Fruit fly (Drosophila melanogaster) whole organism, embryonic: ENCODE results near the gene LIMK1.

Experiments
- Antp ChIP-seq: fragments of 200-800 bp; sonication (Bioruptor generic); optimal IDR thresholded peaks from 3 replicates; lab custom pipeline; 2016; ENCODE audit warnings: missing biosample characterization, missing genetic modification characterization
- B-H1 ChIP-seq: fragments of 200-800 bp; sonication (Bioruptor generic); IDR thresholded peaks from 3 replicates; pipeline ENCODE4 v1.3.6; 2022; ENCODE audit warnings: missing biosample characterization, missing genetic modification characterization
- BEAF-32 ChIP-seq: fragments of 200-800 bp; sonication (Bioruptor generic); optimal IDR thresholded peaks from 3 replicates; lab custom pipeline; 2017; ENCODE audit warnings: missing biosample characterization, missing genetic modification characterization, mild to moderate bottlenecking, moderate library complexity, missing genetic modification reagents
- CG10366 ChIP-seq: fragments of 200-800 bp; sonication (Bioruptor generic); IDR thresholded peaks from 2 replicates; pipeline ENCODE4 v1.3.6; 2022; ENCODE audit warnings: missing biosample characterization, missing genetic modification characterization
- CG11093 ChIP-seq: fragments of 200-800 bp; sonication (Bioruptor generic); IDR thresholded peaks from 3 replicates; pipeline ENCODE4 v1.3.6; 2022; ENCODE audit warnings: missing biosample characterization, missing genetic modification characterization
- CG12071 ChIP-seq: fragments of 200-800 bp; sonication (Bioruptor generic); optimal IDR thresholded peaks from 3 replicates; lab custom pipeline; 2018; ENCODE audit warnings: missing biosample characterization, mild to moderate bottlenecking, missing genetic modification characterization
- CG12236 ChIP-seq: fragments of 200-800 bp; sonication (Bioruptor generic); optimal IDR thresholded peaks from 2 replicates; lab custom pipeline; 2016; ENCODE audit warnings: missing biosample characterization, missing genetic modification characterization
- CG12299 ChIP-seq: fragments of 200-800 bp; sonication (Bioruptor generic); optimal IDR thresholded peaks from 2 replicates; lab custom pipeline; 2018; ENCODE audit warnings: missing biosample characterization, mild to moderate bottlenecking, missing genetic modification characterization
- CG12659 ChIP-seq: fragments of 200-800 bp; sonication (Bioruptor generic); optimal IDR thresholded peaks from 3 replicates; lab custom pipeline; 2017; ENCODE audit warnings: mild to moderate bottlenecking, missing biosample characterization, missing genetic modification reagents, missing genetic modification characterization
- CG12942 ChIP-seq: fragments of 200-800 bp; sonication (Bioruptor generic); optimal IDR thresholded peaks from 3 replicates; lab custom pipeline; 2016; ENCODE audit warnings: missing biosample characterization, missing genetic modification characterization
- CG13296 ChIP-seq: fragments of 200-800 bp; sonication (Bioruptor generic); optimal IDR thresholded peaks from 3 replicates; lab custom pipeline; 2018; ENCODE audit warnings: missing biosample characterization, mild to moderate bottlenecking, missing genetic modification characterization
- CG15073 ChIP-seq: fragments of 200-800 bp; sonication (Bioruptor generic); optimal IDR thresholded peaks from 2 replicates; lab custom pipeline; 2016; ENCODE audit warnings: missing biosample characterization, missing genetic modification characterization
- CG15479 ChIP-seq: fragments of 200-800 bp; sonication (Bioruptor generic); optimal IDR thresholded peaks from 3 replicates; lab custom pipeline; 2019; ENCODE audit warnings: missing biosample characterization, mild to moderate bottlenecking, missing genetic modification characterization, moderate library complexity
- CG1647 ChIP-seq: fragments of 200-800 bp; sonication (Bioruptor generic); optimal IDR thresholded peaks from 3 replicates; lab custom pipeline; 2016; ENCODE audit warnings: missing biosample characterization, missing genetic modification characterization
- CG18476 ChIP-seq: fragments of 200-800 bp; sonication (Bioruptor generic); optimal IDR thresholded peaks from 2 replicates; lab custom pipeline; 2016; ENCODE audit warnings: missing biosample characterization, mild to moderate bottlenecking, missing genetic modification characterization
- CG31388 ChIP-seq: fragments of 200-800 bp; sonication (Bioruptor generic); optimal IDR thresholded peaks from 2 replicates; lab custom pipeline; 2016; ENCODE audit warnings: missing biosample characterization, missing genetic modification characterization
- CG3847 ChIP-seq: fragments of 200-800 bp; sonication (Bioruptor generic); IDR thresholded peaks from 2 replicates; pipeline ENCODE4 v1.3.6; 2022; ENCODE audit warnings: missing biosample characterization, missing genetic modification characterization
- CG5953 ChIP-seq: fragments of 200-800 bp; sonication (Bioruptor generic); IDR thresholded peaks from 2 replicates; pipeline ENCODE4 v1.3.6; 2022; ENCODE audit warnings: missing biosample characterization, missing genetic modification characterization
- CG8281 ChIP-seq: fragments of 200-800 bp; sonication (Bioruptor generic); optimal IDR thresholded peaks from 2 replicates; lab custom pipeline; 2018; ENCODE audit warnings: missing biosample characterization, mild to moderate bottlenecking, missing genetic modification characterization, moderate library complexity
- CG8478 ChIP-seq: fragments of >200 bp; optimal IDR thresholded peaks from 2 replicates; lab custom pipeline; 2018
- CG9817 ChIP-seq: fragments of 200-800 bp; sonication (Bioruptor generic); optimal IDR thresholded peaks from 2 replicates; lab custom pipeline; 2018; ENCODE audit warnings: missing biosample characterization, mild to moderate bottlenecking, missing genetic modification characterization, moderate library complexity
- CHES-1-like ChIP-seq: fragments of 200-800 bp; sonication (Bioruptor generic); optimal IDR thresholded peaks from 2 replicates; lab custom pipeline; 2016; ENCODE audit warnings: missing biosample characterization, missing genetic modification characterization
- D19B ChIP-seq: fragments of 200-800 bp; sonication (Bioruptor generic); optimal IDR thresholded peaks from 2 replicates; lab custom pipeline; 2017; ENCODE audit warnings: missing biosample characterization, mild to moderate bottlenecking, missing genetic modification characterization
- Eip74EF ChIP-seq, 2 experiments: fragments of 200-800 bp in 1 of 2; fragments of >200 bp in 1 of 2; sonication (Bioruptor generic) in 1 of 2; optimal IDR thresholded peaks; 2 replicates each; lab custom pipeline; 2017 to 2019; ENCODE audit warnings: missing biosample characterization in 2 of 2, missing genetic modification characterization in 2 of 2, mild to moderate bottlenecking in 1 of 2, moderate library complexity in 1 of 2
- Ets65A ChIP-seq: fragments of 200-800 bp; sonication (Bioruptor generic); peaks from one replicate; lab custom pipeline; 2016; ENCODE audit warnings: missing biosample characterization, missing genetic modification characterization
- HHEX ChIP-seq: fragments of 200-800 bp; sonication (Bioruptor generic); optimal IDR thresholded peaks from 3 replicates; lab custom pipeline; 2017; ENCODE audit warnings: missing biosample characterization, mild to moderate bottlenecking, missing genetic modification characterization, missing genetic modification reagents
- Hey ChIP-seq: fragments of 200-800 bp; sonication (Bioruptor generic); optimal IDR thresholded peaks from 3 replicates; lab custom pipeline; 2018; ENCODE audit warnings: missing biosample characterization, mild to moderate bottlenecking, missing genetic modification characterization
- HmgD ChIP-seq: fragments of 200-800 bp; sonication (Bioruptor generic); optimal IDR thresholded peaks from 3 replicates; lab custom pipeline; 2016; ENCODE audit warnings: missing biosample characterization, missing genetic modification characterization
- MBD-R2 ChIP-seq: fragments of 200-800 bp; sonication (Bioruptor generic); IDR thresholded peaks from 2 replicates; pipeline ENCODE4 v1.3.6; 2022; ENCODE audit warnings: missing biosample characterization, missing genetic modification characterization
- MTF-1 ChIP-seq: fragments of 200-800 bp; sonication (Bioruptor generic); optimal IDR thresholded peaks from 2 replicates; lab custom pipeline; 2018; ENCODE audit warnings: missing biosample characterization, mild to moderate bottlenecking, missing genetic modification characterization, borderline replicate concordance
- Sry-δ ChIP-seq: fragments of 200-800 bp; sonication (Bioruptor generic); optimal IDR thresholded peaks from 2 replicates; lab custom pipeline; 2016; ENCODE audit warnings: missing biosample characterization, missing genetic modification characterization
- Ssrp ChIP-seq: fragments of 200-800 bp; sonication (Bioruptor generic); optimal IDR thresholded peaks from 2 replicates; lab custom pipeline; 2018; ENCODE audit warnings: missing biosample characterization, mild to moderate bottlenecking, missing genetic modification characterization, moderate library complexity
- TFAM ChIP-seq: fragments of 200-800 bp; sonication (Bioruptor generic); optimal IDR thresholded peaks from 2 replicates; lab custom pipeline; 2017; ENCODE audit warnings: missing biosample characterization, missing genetic modification characterization, inconsistent platforms
- chm ChIP-seq: fragments of 200-800 bp; sonication (Bioruptor generic); IDR thresholded peaks from 2 replicates; pipeline ENCODE4 v1.3.6; 2022; ENCODE audit warnings: missing biosample characterization, missing genetic modification characterization
- dm ChIP-seq: fragments of 200-800 bp; sonication (Bioruptor generic); optimal IDR thresholded peaks from 3 replicates; lab custom pipeline; 2016; ENCODE audit warnings: missing biosample characterization, missing genetic modification characterization
- dpn ChIP-seq, 2 experiments: fragments of 200-800 bp; sonication (Bioruptor generic); optimal IDR thresholded peaks; 3 replicates each; lab custom pipeline; 2016; ENCODE audit warnings: missing biosample characterization in 2 of 2, missing genetic modification characterization in 2 of 2
- emc ChIP-seq: fragments of 200-800 bp; sonication (Bioruptor generic); optimal IDR thresholded peaks from 2 replicates; lab custom pipeline; 2016; ENCODE audit warnings: missing biosample characterization, missing genetic modification characterization
- grau ChIP-seq: fragments of 200-800 bp; optimal IDR thresholded peaks from 3 replicates; lab custom pipeline; 2019; ENCODE audit warnings: missing biosample characterization, mild to moderate bottlenecking, missing genetic modification characterization, moderate library complexity
- ham ChIP-seq: fragments of 200-800 bp; sonication (Bioruptor generic); IDR thresholded peaks from 2 replicates; pipeline ENCODE4 v1.3.6; 2022; ENCODE audit warnings: missing biosample characterization, missing genetic modification characterization
- lov ChIP-seq, 2 experiments: fragments of 200-800 bp in 1 of 2; fragments of >200 bp in 1 of 2; sonication (Bioruptor generic) in 1 of 2; IDR thresholded peaks in 1 of 2; optimal IDR thresholded peaks in 1 of 2; 2 replicates in 1 of 2; 3 replicates in 1 of 2; pipeline versions ENCODE4 v1.3.6 to Lab custom; 2017 to 2022; ENCODE audit warnings: missing biosample characterization in 1 of 2, missing genetic modification characterization in 1 of 2
- nerfin-2 ChIP-seq: fragments of 200-800 bp; sonication (Bioruptor generic); IDR thresholded peaks from 2 replicates; pipeline ENCODE4 v1.3.6; 2022; ENCODE audit warnings: missing biosample characterization, missing genetic modification characterization; ENCODE audit not compliant: partially characterized antibody
- nom ChIP-seq: fragments of 200-800 bp; sonication (Bioruptor generic); optimal IDR thresholded peaks from 2 replicates; lab custom pipeline; 2017; ENCODE audit warnings: missing biosample characterization, missing genetic modification characterization, mild to moderate bottlenecking, moderate library complexity, missing genetic modification reagents
- pb ChIP-seq: fragments of 200-800 bp; sonication (Bioruptor generic); optimal IDR thresholded peaks from 3 replicates; lab custom pipeline; 2016; ENCODE audit warnings: missing biosample characterization, missing genetic modification characterization
- pita ChIP-seq: fragments of 200-800 bp; sonication (Bioruptor generic); optimal IDR thresholded peaks from 2 replicates; lab custom pipeline; 2017; ENCODE audit warnings: missing biosample characterization, mild to moderate bottlenecking, missing genetic modification characterization
- repo ChIP-seq: fragments of 200-800 bp; sonication (Bioruptor generic); optimal IDR thresholded peaks from 2 replicates; lab custom pipeline; 2016; ENCODE audit warnings: missing biosample characterization, missing genetic modification characterization
- run ChIP-seq: fragments of 200-800 bp; sonication (Bioruptor generic); optimal IDR thresholded peaks from 3 replicates; lab custom pipeline; 2018; ENCODE audit warnings: missing biosample characterization, mild to moderate bottlenecking, missing genetic modification characterization
- sim ChIP-seq: fragments of 200-800 bp; sonication (Bioruptor generic); IDR thresholded peaks from 2 replicates; pipeline ENCODE4 v1.3.6; 2022; ENCODE audit warnings: missing biosample characterization, missing genetic modification characterization
- tio ChIP-seq: fragments of 200-800 bp; sonication (Bioruptor generic); optimal IDR thresholded peaks from 2 replicates; lab custom pipeline; 2017; ENCODE audit warnings: missing biosample characterization, missing genetic modification characterization, inconsistent platforms
- trh ChIP-seq: fragments of 200-800 bp; sonication (Bioruptor generic); optimal IDR thresholded peaks from 2 replicates; lab custom pipeline; 2016; ENCODE audit warnings: missing biosample characterization, missing genetic modification characterization

LIMK1 gene

dm6 chrX:12591223-12592120 lies 521 bp downstream of the LIMK1 start (continued):
- peak; percentile 23 for TF ChIP-seq repo (GFP tag; lab: Kevin White, UChicago)
- no peak for TF ChIP-seq tio (GFP tag; lab: Kevin White, UChicago)
- TF ChIP-seq CG9817 (tag; lab: Kevin White, UChicago): no peak
- TF ChIP-seq pb (GFP tag; lab: Kevin White, UChicago): peak; percentile 48
- no peak for TF ChIP-seq trh (GFP tag; lab: Kevin White, UChicago)
- TF ChIP-seq nerfin-2 (GFP tag; lab: Robert Waterston, UW): peak; percentile 14; the same call in 1 of the 2 replicates
- no peak for TF ChIP-seq ham (GFP tag; lab: Robert Waterston, UW)
- no peak for TF ChIP-seq CG11093 (GFP tag; lab: Robert Waterston, UW)
- peak; percentile 18 for TF ChIP-seq HmgD (GFP tag; lab: Kevin White, UChicago)
- TF ChIP-seq emc (GFP tag; lab: Kevin White, UChicago): no peak
- TF ChIP-seq CG13296: no peak
- no peak for TF ChIP-seq CG15073 (GFP tag; lab: Kevin White, UChicago)
- peak; percentile 11 for TF ChIP-seq CG12659 (GFP tag; lab: Kevin White, UChicago)
- TF ChIP-seq HHEX (GFP tag; lab: Kevin White, UChicago): peak; percentile 20
- TF ChIP-seq D19B (GFP tag; lab: Kevin White, UChicago): no peak
- TF ChIP-seq nom (GFP tag; lab: Kevin White, UChicago): peak; percentile 64
- TF ChIP-seq TFAM (GFP tag; lab: Kevin White, UChicago): no peak
- no peak for TF ChIP-seq CG3847
- TF ChIP-seq grau (tag; lab: Kevin White, UChicago): peak; percentile 48
- peak; percentile 26 for TF ChIP-seq CG12942 (GFP tag; lab: Kevin White, UChicago)
- peak; percentile 82 for TF ChIP-seq CG8478 (lab: Kevin White, UChicago)
- TF ChIP-seq run (tag; lab: Kevin White, UChicago): no peak
- peak; percentile 27 to 44 for TF ChIP-seq dpn (GFP tag; optimal IDR thresholded peaks at IDR 0.05; lab: Kevin White, UChicago)
- TF ChIP-seq pita (GFP tag; lab: Kevin White, UChicago): no peak
- TF ChIP-seq CG8281: no peak
- no peak for TF ChIP-seq Hey (tag; lab: Kevin White, UChicago)
- TF ChIP-seq CG1647 (GFP tag; lab: Kevin White, UChicago): no peak
- TF ChIP-seq chm (GFP tag; lab: Robert Waterston, UW): no peak
- TF ChIP-seq CHES-1-like (GFP tag; lab: Kevin White, UChicago): peak; percentile 55
- no peak for TF ChIP-seq B-H1 (GFP tag; lab: Robert Waterston, UW)
- TF ChIP-seq MBD-R2: no peak; the same call in 1 of the 2 replicates
- TF ChIP-seq CG31388 (GFP tag; lab: Kevin White, UChicago): no peak
- no peak for TF ChIP-seq dm (GFP tag; lab: Kevin White, UChicago)
- peak; percentile 14 for TF ChIP-seq CG18476 (GFP tag; lab: Kevin White, UChicago)
- TF ChIP-seq CG10366 (GFP tag; lab: Robert Waterston, UW): no peak
- TF ChIP-seq CG12071 (GFP tag; lab: Kevin White, UChicago): no peak
- TF ChIP-seq Antp (GFP tag; lab: Kevin White, UChicago): peak; percentile 13
- TF ChIP-seq CG5953 (GFP tag; lab: Robert Waterston, UW): no peak
- TF ChIP-seq BEAF-32: no peak
- TF ChIP-seq lov (optimal IDR thresholded peaks at IDR 0.05; lab: Kevin White, UChicago): no peak
- no peak for TF ChIP-seq lov (GFP tag; IDR thresholded peaks at IDR 0.05; lab: Robert Waterston, UW)
- peak; percentile 93 for TF ChIP-seq Ets65A (GFP tag; lab: Kevin White, UChicago)
- peak; percentile 60 for TF ChIP-seq CG15479 (GFP tag; lab: Kevin White, UChicago)
- TF ChIP-seq CG12236 (GFP tag; lab: Kevin White, UChicago): peak; percentile 23
- TF ChIP-seq Eip74EF (GFP tag; optimal IDR thresholded peaks at IDR 0.05; lab: Kevin White, UChicago): peak in 1 of 2 experiments; percentile 45
- TF ChIP-seq CG12299: no peak
- no peak for TF ChIP-seq MTF-1 (GFP tag; lab: Kevin White, UChicago)
- TF ChIP-seq Sry-δ (GFP tag; lab: Kevin White, UChicago): no peak
- TF ChIP-seq Ssrp (tag; lab: Kevin White, UChicago): peak; percentile 36
- TF ChIP-seq sim (GFP tag; lab: Robert Waterston, UW): no peak
